Fruit fly (Drosophila melanogaster) whole organism, embryonic: ENCODE results near the gene CG33796.

Experiments used
- CG10209 ChIP-seq: fragments of 200-800 bp; sonication (Bioruptor generic); optimal IDR thresholded peaks from 3 replicates; lab custom pipeline; 2017; ENCODE audit warnings: missing biosample characterization, mild to moderate bottlenecking, missing genetic modification characterization, missing genetic modification reagents
- CG1603 ChIP-seq: fragments of 200-800 bp; sonication (Bioruptor generic); optimal IDR thresholded peaks from 2 replicates; lab custom pipeline; 2019; ENCODE audit warnings: missing biosample characterization, mild to moderate bottlenecking, missing genetic modification characterization, moderate library complexity
- CG1832 ChIP-seq: fragments of 200-800 bp; sonication (Bioruptor generic); optimal IDR thresholded peaks from 2 replicates; lab custom pipeline; 2017; ENCODE audit warnings: missing biosample characterization, mild to moderate bottlenecking, missing genetic modification characterization, inconsistent platforms
- Hr39 ChIP-seq: fragments of >200 bp; optimal IDR thresholded peaks from 2 replicates; lab custom pipeline; 2017
- bigmax ChIP-seq: fragments of 200-800 bp; sonication (Bioruptor generic); optimal IDR thresholded peaks from 2 replicates; lab custom pipeline; 2018; ENCODE audit warnings: missing biosample characterization, mild to moderate bottlenecking, missing genetic modification characterization
- danr ChIP-seq: fragments of 200-800 bp; sonication (Bioruptor generic); IDR thresholded peaks from 2 replicates; pipeline ENCODE4 v1.3.6; 2022; ENCODE audit warnings: missing biosample characterization, missing genetic modification characterization
- insv ChIP-seq, 2 experiments: fragments of 200-800 bp; sonication (Bioruptor generic); optimal IDR thresholded peaks; 3 replicates each; lab custom pipeline; 2016 to 2018; ENCODE audit warnings: missing biosample characterization in 2 of 2, missing genetic modification characterization in 2 of 2
- so ChIP-seq: fragments of 200-800 bp; sonication (Bioruptor generic); IDR thresholded peaks from 3 replicates; pipeline ENCODE4 v1.3.6; 2022; ENCODE audit warnings: missing biosample characterization, missing genetic modification characterization
- zfh2 ChIP-seq: fragments of 200-800 bp; sonication (Bioruptor generic); optimal IDR thresholded peaks from 2 replicates; lab custom pipeline; 2016; ENCODE audit warnings: missing biosample characterization, missing genetic modification characterization

dm6 chr3L:16183493-16183892 lies 13.6 kb upstream of the CG33796 start:
- no peak for TF ChIP-seq so (GFP tag; lab: Robert Waterston, UW)
- no peak for TF ChIP-seq insv (GFP tag; optimal IDR thresholded peaks at IDR 0.05; lab: Kevin White, UChicago)
- TF ChIP-seq CG10209 (GFP tag; lab: Kevin White, UChicago), result no peak
- TF ChIP-seq CG1832 (GFP tag; lab: Kevin White, UChicago), result no peak
- no peak for TF ChIP-seq zfh2 (GFP tag; lab: Kevin White, UChicago)
- TF ChIP-seq bigmax (GFP tag; lab: Kevin White, UChicago), result no peak
- TF ChIP-seq danr (GFP tag; lab: Robert Waterston, UW), result no peak
- no peak for TF ChIP-seq CG1603 (tag; lab: Kevin White, UChicago)
- TF ChIP-seq Hr39, result no peak
